Worm (Caenorhabditis elegans) whole organism, dauer: Measurements from ENCODE around the gene txt-5.

Experiments used
- unc-62 ChIP-seq: sonication (generic microtip); optimal IDR thresholded peaks from 2 replicates; lab custom pipeline; 2017; ENCODE audit warnings: missing biosample characterization, missing genetic modification reagents, missing genetic modification characterization

txt-5 gene

ce11 chrV:7836911-7837310 lies at the start of gene txt-5:
Gene txt-5 (minus strand): TSS chrV:7837134.
- TF ChIP-seq unc-62 (GFP tag; lab: Kevin White, UChicago), result no peak

ce11 chrV:7884441-7884840 lies 47.5 kb upstream of the txt-5 start:
- no peak for TF ChIP-seq unc-62 (GFP tag; lab: Kevin White, UChicago)

- no peak for TF ChIP-seq unc-62 (GFP tag; lab: Kevin White, UChicago)
Measured at ce11 chrV:7878411-7878964, 41.6 kb upstream of the txt-5 start, which contains the start of gene F40A3.2. Gene F40A3.2 (plus strand): TSS chrV:7878914.

ce11 chrV:7876881-7877475 lies 40.0 kb upstream of the txt-5 start, which contains the start of gene F40A3.3:
Gene F40A3.3 (plus strand): TSS chrV:7877444.
- no peak for TF ChIP-seq unc-62 (GFP tag; lab: Kevin White, UChicago)

- no peak for TF ChIP-seq unc-62 (GFP tag; lab: Kevin White, UChicago)
Measured at ce11 chrV:7875456-7875855, 38.5 kb upstream of the txt-5 start, which contains the start of gene F40A3.4. Gene F40A3.4 (plus strand): TSS chrV:7875756.

DNA sequence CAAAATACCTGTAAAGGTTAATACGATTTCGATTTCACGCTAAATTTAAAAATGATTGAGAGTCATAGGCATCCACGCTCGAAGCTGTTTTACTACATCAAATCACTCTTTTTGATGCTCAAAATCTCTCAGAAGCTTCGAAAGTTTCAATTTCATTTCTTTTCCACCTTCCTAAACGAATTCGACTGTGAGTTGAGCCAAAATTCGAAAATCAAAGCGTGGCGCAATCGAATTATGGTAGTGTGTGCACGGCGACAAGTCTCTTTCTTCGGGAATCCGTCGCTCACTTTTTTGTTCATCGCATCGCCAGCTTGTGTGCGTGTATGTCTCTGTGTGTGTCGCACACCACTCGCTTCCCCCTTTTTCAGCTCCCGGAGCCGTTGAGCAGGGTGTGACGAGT lies 36.0 kb upstream of the txt-5 start:
- TF ChIP-seq unc-62 (GFP tag; lab: Kevin White, UChicago), result no peak

ce11 chrV:7870707-7871106 lies 33.8 kb upstream of the txt-5 start, which contains the start of gene nipi-4:
Gene nipi-4 (minus strand): TSS chrV:7870807.
- TF ChIP-seq unc-62 (GFP tag; lab: Kevin White, UChicago), result no peak

ce11 chrV:7864663-7865062 lies 27.7 kb upstream of the txt-5 start, which contains the start of gene C37C3.11:
Gene C37C3.11 (minus strand): TSS chrV:7864763.
- TF ChIP-seq unc-62 (GFP tag; lab: Kevin White, UChicago), result no peak

DNA sequence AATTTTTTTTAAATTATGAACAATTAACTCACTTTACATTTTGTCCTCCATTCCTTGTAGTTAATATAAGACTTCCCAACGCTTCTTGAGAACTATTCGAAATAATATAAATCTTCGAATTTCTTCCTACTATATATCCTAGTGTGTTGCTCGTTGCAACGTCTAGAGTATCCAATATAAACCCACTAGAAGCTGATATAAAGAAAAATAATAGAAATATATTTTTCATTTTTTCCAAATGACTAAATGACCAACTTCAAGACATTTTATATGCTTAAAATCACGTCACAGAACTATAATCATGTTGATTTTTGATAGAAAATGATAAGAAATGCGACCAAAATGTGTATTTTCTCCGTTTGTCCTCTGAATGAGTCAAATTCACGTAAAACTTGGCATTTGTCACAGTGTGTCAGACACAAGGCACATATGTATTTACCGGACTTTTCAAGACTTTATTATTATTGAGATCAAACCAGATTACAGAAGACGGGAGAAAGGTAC lies 26.1 kb upstream of the txt-5 start, which contains the start of gene C37C3.10:
Gene C37C3.10 (minus strand): TSS at position 51 of the 504 bp plus-strand sequence.
- no peak for TF ChIP-seq unc-62 (GFP tag; lab: Kevin White, UChicago)

- no peak for TF ChIP-seq unc-62 (GFP tag; lab: Kevin White, UChicago)
Measured at ce11 chrV:7861792-7862191, 24.9 kb upstream of the txt-5 start, which contains the start of gene C37C3.17. Gene C37C3.17 (minus strand): TSS chrV:7861892.

ce11 chrV:7857931-7858330 lies 21.0 kb upstream of the txt-5 start, which contains the start of gene C37C3.1:
Gene C37C3.1 (plus strand): TSS chrV:7857963.
- no peak for TF ChIP-seq unc-62 (GFP tag; lab: Kevin White, UChicago)

ce11 chrV:7856641-7857040 lies 19.7 kb upstream of the txt-5 start:
- TF ChIP-seq unc-62 (GFP tag; lab: Kevin White, UChicago), result no peak

DNA sequence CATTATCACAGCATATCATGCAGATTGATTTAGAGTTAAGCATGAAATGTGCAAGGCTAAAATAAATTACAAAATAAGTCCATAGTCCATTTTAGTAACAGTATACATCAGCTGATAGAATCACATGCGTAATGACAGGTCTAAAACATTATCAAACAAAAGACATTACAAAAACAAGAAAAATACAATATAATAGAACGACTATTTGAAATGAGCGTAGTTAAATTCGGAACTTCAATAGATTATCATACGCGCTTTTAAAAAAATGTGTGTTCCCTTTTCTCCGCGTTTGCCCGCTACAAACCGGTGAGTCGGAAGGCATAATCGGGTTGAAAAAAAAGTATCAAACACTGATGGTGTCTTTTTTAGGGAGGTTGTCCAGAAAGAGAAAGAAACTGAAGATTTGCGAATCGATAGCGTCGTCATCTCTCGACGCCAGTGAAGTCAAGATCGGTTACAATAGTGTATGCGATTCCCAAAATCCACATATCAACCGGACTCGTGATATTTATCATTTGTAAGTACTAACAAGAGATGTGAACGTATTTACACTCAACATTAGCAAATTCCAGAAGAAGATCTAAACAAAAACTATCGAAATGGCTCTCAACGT lies 18.6 kb upstream of the txt-5 start, which contains the start of gene C37C3.2:
Gene C37C3.2 (plus strand): TSS at position 563 of the 613 bp plus-strand sequence.
- TF ChIP-seq unc-62 (GFP tag; lab: Kevin White, UChicago), result no peak

ce11 chrV:7854603-7855002 lies 17.7 kb upstream of the txt-5 start, which contains the start of the genes C37C3.9 and C37C3.18:
Gene C37C3.9 (minus strand): TSS chrV:7854700.
Gene C37C3.18 (plus strand): TSS chrV:7854993.
- TF ChIP-seq unc-62 (GFP tag; lab: Kevin White, UChicago), result no peak

DNA sequence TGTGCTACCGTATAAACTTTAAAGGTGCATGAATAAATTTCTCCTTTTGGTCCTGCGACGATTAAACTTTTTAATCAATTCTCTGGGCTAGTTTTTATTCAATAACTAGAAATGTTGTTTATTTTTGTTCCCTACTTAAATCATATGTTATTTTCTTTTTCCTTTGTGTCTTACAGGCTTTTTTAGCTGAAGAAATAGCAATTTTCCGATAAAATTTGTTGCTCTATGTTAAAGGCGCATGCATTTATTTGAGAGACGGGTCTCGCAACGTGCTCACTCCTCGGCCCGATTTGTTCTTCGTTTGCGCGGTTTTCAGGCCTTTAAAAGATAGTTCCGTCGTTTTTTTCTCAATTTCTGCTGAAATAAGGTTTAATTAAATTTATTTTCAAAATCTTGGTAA lies 17.0 kb upstream of the txt-5 start:
- TF ChIP-seq unc-62 (GFP tag; lab: Kevin White, UChicago), result no peak

DNA sequence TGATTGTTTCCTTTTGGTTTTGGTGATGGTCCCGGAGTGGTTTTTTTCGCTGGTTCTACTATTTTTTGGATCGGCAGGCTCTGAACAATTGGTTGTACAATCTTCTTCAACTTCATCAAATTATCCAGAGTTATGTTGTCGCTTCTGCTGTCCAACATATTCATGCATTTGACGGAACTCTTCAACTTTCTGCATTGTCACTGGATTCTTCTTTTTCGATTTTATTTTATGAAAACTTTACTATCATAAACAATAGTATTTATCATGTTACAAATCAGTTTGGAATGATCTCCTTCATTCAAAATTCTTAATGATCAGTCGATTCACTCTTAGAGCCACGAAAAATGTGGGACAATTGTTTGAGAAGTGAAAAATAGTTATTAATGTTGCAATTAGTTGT lies 15.1 kb upstream of the txt-5 start:
- TF ChIP-seq unc-62 (GFP tag; lab: Kevin White, UChicago), result no peak
